Fruit fly (Drosophila melanogaster): Measurements from ENCODE around the gene CG10077.

Gene CG10077

DNA sequence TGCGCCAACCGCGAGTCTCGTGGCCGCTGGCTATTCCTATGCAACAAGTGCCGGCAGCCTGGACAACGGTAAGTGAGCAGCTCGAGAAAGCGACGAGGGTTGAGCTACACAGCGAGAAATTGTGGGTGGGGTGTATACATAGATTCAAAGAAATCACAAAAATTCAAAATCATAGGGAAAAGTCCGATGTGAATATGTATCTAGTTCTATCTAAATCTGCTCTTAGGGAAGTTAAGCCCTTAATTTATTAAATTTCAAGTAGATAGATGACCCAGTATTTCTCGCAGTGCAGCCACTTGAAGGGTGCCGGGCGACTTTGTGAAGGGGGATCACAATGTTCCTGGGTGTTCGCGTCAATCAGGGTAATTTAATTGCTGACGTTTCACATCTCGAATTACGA is 37.6 kb upstream of the CG10077 start:
- no peak for TF ChIP-seq Eip78C (GFP tag)
- TF ChIP-seq Eip93F (GFP tag; optimal IDR thresholded peaks at IDR 0.05): no peak
- TF ChIP-seq CG6808 (GFP tag; optimal IDR thresholded peaks at IDR 0.05): no peak
- TF ChIP-seq CG6854 (GFP tag; optimal IDR thresholded peaks at IDR 0.05): no peak
- TF ChIP-seq dac (GFP tag; optimal IDR thresholded peaks at IDR 0.05): no peak
- TF ChIP-seq CG11902 (GFP tag; optimal IDR thresholded peaks at IDR 0.05): no peak
- TF ChIP-seq acj6 (GFP tag; optimal IDR thresholded peaks at IDR 0.05): no peak
- TF ChIP-seq Sox14 (GFP tag; optimal IDR thresholded peaks at IDR 0.05): no peak
- no peak for TF ChIP-seq Hr38 (GFP tag; optimal IDR thresholded peaks at IDR 0.05)
- no peak for TF ChIP-seq CG6792 (GFP tag; optimal IDR thresholded peaks at IDR 0.05)
- TF ChIP-seq Hr39 (GFP tag; optimal IDR thresholded peaks at IDR 0.05): no peak
- no peak for TF ChIP-seq CG34406 (GFP tag; optimal IDR thresholded peaks at IDR 0.05)
- no peak for TF ChIP-seq achi (GFP tag; optimal IDR thresholded peaks at IDR 0.05)
- no peak for TF ChIP-seq CG1621 (tag; optimal IDR thresholded peaks at IDR 0.05)
- TF ChIP-seq CG4318 (GFP tag; optimal IDR thresholded peaks at IDR 0.05): no peak
- TF ChIP-seq Gug (GFP tag; IDR thresholded peaks at IDR 0.05): no peak

DNA sequence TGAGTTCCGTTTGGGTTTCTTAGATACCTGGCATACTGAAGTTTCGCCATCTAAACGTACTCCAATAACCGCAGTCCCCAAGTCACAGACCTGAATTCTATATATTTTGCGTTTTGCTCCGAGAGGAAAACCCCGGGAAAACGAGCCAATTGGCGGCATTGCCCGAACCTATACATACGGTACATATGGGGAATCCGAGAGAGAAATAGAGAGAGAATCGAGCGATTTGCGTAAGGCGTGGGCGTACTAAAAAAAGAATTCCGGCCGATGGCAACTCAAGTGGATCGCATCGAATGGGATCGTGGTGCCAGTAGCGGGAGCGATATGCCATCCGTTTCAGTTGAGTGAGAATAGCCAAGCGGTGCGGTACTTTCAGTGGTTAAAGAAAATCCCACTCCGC is 34.6 kb upstream of the CG10077 start, which contains the start of gene bin:
TSS of gene bin (plus strand) at position 335 of the 400 bp plus-strand sequence.
- TF ChIP-seq CG9139 (GFP tag; optimal IDR thresholded peaks at IDR 0.05) (no peak), Lpt (GFP tag; optimal IDR thresholded peaks at IDR 0.05) (no peak), CG11902 (GFP tag; optimal IDR thresholded peaks at IDR 0.05) (no peak), CG34406 (GFP tag; optimal IDR thresholded peaks at IDR 0.05) (no peak), CG16779 (tag; optimal IDR thresholded peaks at IDR 0.05) (no peak), Blimp-1 (GFP tag; optimal IDR thresholded peaks at IDR 0.05) (no peak), lz (GFP tag; optimal IDR thresholded peaks at IDR 0.05) (no peak), Ets21C (GFP tag; optimal IDR thresholded peaks at IDR 0.05) (no peak)

DNA sequence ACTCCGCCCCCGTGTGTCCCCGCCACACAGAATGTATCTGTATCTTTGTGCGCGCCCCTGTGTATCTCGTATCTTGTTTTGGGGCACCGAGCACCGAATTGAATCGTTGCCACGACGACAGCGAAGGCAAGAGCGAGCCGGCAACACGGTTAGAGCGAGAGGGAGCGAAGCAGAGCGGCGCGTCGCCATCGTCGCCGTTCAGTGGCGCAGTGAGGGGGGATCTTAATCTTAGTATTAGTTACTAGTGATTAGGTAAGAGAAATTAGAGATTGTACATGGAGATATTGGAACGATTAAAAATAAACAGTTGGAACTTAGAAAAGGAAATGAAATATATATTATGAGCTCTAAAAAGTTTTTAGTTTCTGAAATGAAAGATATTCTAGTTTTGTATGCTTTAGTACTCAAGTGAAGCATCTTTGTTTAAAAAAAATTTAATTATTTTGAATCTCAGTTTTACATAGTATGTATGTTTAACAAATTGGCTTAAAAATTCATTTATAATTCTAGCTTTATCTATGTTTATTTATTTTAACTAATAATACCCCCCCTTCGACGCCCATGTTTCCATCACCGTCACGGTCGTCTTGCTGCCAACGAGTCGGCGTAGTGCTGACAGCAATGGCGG is 33.4 kb upstream of the CG10077 start:
- TF ChIP-seq CG1621 (tag; optimal IDR thresholded peaks at IDR 0.05) (no peak), topi (GFP tag; optimal IDR thresholded peaks at IDR 0.05) (peak; percentile 74), fd59A (GFP tag; optimal IDR thresholded peaks at IDR 0.05) (peak; percentile 42), spab (GFP tag; optimal IDR thresholded peaks at IDR 0.05) (peak; percentile 82), Hr4 (GFP tag; optimal IDR thresholded peaks at IDR 0.05) (peak; percentile 67), svp (GFP tag) (peak; percentile 89), CG34406 (GFP tag; optimal IDR thresholded peaks at IDR 0.05) (peak; percentile 78), CG11902 (GFP tag; optimal IDR thresholded peaks at IDR 0.05) (peak; percentile 73), salr (GFP tag; optimal IDR thresholded peaks at IDR 0.05) (peak in 1 of 2 experiments; percentile 86), CG15336 (GFP tag; IDR thresholded peaks at IDR 0.05) (peak; percentile 76), CG3032 (tag; optimal IDR thresholded peaks at IDR 0.05) (peak; percentile 84), esn (GFP tag; optimal IDR thresholded peaks at IDR 0.05) (peak; percentile 74), CG6808 (GFP tag; optimal IDR thresholded peaks at IDR 0.05) (peak; percentile 82), CG31627 (GFP tag; optimal IDR thresholded peaks at IDR 0.05) (peak; percentile 46), CG6792 (GFP tag; optimal IDR thresholded peaks at IDR 0.05) (peak; percentile 71), Sox15 (GFP tag; optimal IDR thresholded peaks at IDR 0.05) (peak; percentile 69), CG6163 (GFP tag; IDR thresholded peaks at IDR 0.05) (peak; percentile 72; the same call in 2 of the 3 replicates), CG9139 (GFP tag; optimal IDR thresholded peaks at IDR 0.05) (peak; percentile 75), Ets21C (GFP tag; optimal IDR thresholded peaks at IDR 0.05) (peak; percentile 21), CG11762 (GFP tag; optimal IDR thresholded peaks at IDR 0.05; ENCODE audit: insufficient read depth) (peak; percentile 78), OdsH (GFP tag; optimal IDR thresholded peaks at IDR 0.05) (peak; percentile 72), Eip75B (GFP tag; optimal IDR thresholded peaks at IDR 0.05) (peak; percentile 82), CG16779 (tag; optimal IDR thresholded peaks at IDR 0.05) (peak; percentile 76), Eip93F (GFP tag; optimal IDR thresholded peaks at IDR 0.05) (no peak), Gug (GFP tag; IDR thresholded peaks at IDR 0.05) (peak; percentile 71; the same call in 1 of the 2 replicates), Hr38 (GFP tag; optimal IDR thresholded peaks at IDR 0.05) (no peak), Sox14 (GFP tag; optimal IDR thresholded peaks at IDR 0.05) (peak; percentile 49), fkh (GFP tag; optimal IDR thresholded peaks at IDR 0.05) (peak; percentile 83), net (GFP tag; optimal IDR thresholded peaks at IDR 0.05) (peak; percentile 68), pdm3 (GFP tag; optimal IDR thresholded peaks at IDR 0.05) (peak; percentile 56), CG10631 (GFP tag; optimal IDR thresholded peaks at IDR 0.05) (peak; percentile 83), CG10669 (GFP tag; optimal IDR thresholded peaks at IDR 0.05) (peak; percentile 70), CG7368 (GFP tag; optimal IDR thresholded peaks at IDR 0.05) (peak; percentile 61), cyc (GFP tag; optimal IDR thresholded peaks at IDR 0.05) (peak; percentile 72), Hr39 (GFP tag; optimal IDR thresholded peaks at IDR 0.05) (peak; percentile 44), Sox102F (GFP tag; optimal IDR thresholded peaks at IDR 0.05) (peak; percentile 44), CG4318 (GFP tag; optimal IDR thresholded peaks at IDR 0.05) (peak; percentile 78)

All from whole organism, prepupa.